Worm (Caenorhabditis elegans): ENCODE measurements around the gene ptr-14.

The ptr-14 gene

ce11 chrIV:10614918-10615477, at the start of gene ptr-14:
Gene ptr-14 (plus strand): TSS chrIV:10615427.
- TF ChIP-seq athp-1 (tag; optimal IDR thresholded peaks at IDR 0.05), result no peak
- TF ChIP-seq F10E7.11 (tag; optimal IDR thresholded peaks at IDR 0.05), result no peak
- no peak for TF ChIP-seq lir-1 (GFP tag; conservative IDR thresholded peaks at IDR 0.05)
- no peak for TF ChIP-seq lin-40 (tag; optimal IDR thresholded peaks at IDR 0.05)
- no peak for TF ChIP-seq K12H6.12 (tag; optimal IDR thresholded peaks at IDR 0.05)

- no peak for TF ChIP-seq madf-8 (GFP tag; conservative IDR thresholded peaks at IDR 0.05)
Observed at ce11 chrIV:10567822-10568221, 47.4 kb upstream of the ptr-14 start.

- no peak for TF ChIP-seq T26A5.8 (tag; optimal IDR thresholded peaks at IDR 0.05)
- no peak for TF ChIP-seq sea-2 (GFP tag; IDR thresholded peaks at IDR 0.05)
- no peak for TF ChIP-seq B0019.2 (GFP tag; conservative IDR thresholded peaks at IDR 0.05)
- TF ChIP-seq D2030.7 (GFP tag; IDR thresholded peaks at IDR 0.05), result no peak
- TF ChIP-seq lin-54 (GFP tag; optimal IDR thresholded peaks at IDR 0.05), result no peak
- no peak for TF ChIP-seq lsl-1 (GFP tag; optimal IDR thresholded peaks at IDR 0.05)
Observed at ce11 chrIV:10570065-10570464, 45.2 kb upstream of the ptr-14 start.

- TF ChIP-seq mcd-1 (GFP tag; IDR thresholded peaks at IDR 0.05) (no peak), gei-17 (GFP tag; optimal IDR thresholded peaks at IDR 0.05) (no peak), atf-7 (tag; optimal IDR thresholded peaks at IDR 0.05) (no peak), F39B2.1 (GFP tag; IDR thresholded peaks at IDR 0.05) (no peak), snpc-3.4 (tag; optimal IDR thresholded peaks at IDR 0.05) (no peak), nhr-80 (tag; optimal IDR thresholded peaks at IDR 0.05) (no peak), efl-1 (GFP tag; optimal IDR thresholded peaks at IDR 0.05) (no peak), fkh-3 (tag; optimal IDR thresholded peaks at IDR 0.05) (no peak)
Observed at ce11 chrIV:10571020-10571419, 44.2 kb upstream of the ptr-14 start.

DNA sequence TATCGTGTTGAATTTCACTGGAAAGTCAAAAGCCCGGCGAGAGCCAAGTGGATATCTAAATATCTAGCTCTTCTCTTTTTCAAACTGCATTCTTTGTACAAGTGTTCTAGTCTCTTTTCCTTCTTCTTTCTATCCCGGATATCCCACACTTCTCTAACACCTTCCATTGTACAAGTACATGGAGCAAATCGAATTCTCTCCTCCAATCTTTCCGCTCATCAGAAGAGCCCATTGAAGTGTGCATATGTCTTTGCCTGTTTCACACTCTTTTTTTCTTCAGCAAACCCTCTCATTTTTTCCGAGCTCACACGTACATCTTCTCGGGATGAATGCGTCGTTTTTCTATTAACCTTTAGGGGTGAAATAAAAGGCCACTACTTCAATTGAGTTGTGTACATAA, 41.8 kb upstream of the ptr-14 start:
- TF ChIP-seq ccch-3 (GFP tag; optimal IDR thresholded peaks at IDR 0.05), result no peak
- no peak for TF ChIP-seq aptf-2 (GFP tag; conservative IDR thresholded peaks at IDR 0.05)
- TF ChIP-seq attf-3 (GFP tag; conservative IDR thresholded peaks at IDR 0.05), result no peak
- TF ChIP-seq zim-3 (tag; optimal IDR thresholded peaks at IDR 0.05), result no peak
- TF ChIP-seq repo-1 (tag; optimal IDR thresholded peaks at IDR 0.05), result no peak
- TF ChIP-seq hmg-20 (GFP tag; IDR thresholded peaks at IDR 0.05), result no peak

DNA sequence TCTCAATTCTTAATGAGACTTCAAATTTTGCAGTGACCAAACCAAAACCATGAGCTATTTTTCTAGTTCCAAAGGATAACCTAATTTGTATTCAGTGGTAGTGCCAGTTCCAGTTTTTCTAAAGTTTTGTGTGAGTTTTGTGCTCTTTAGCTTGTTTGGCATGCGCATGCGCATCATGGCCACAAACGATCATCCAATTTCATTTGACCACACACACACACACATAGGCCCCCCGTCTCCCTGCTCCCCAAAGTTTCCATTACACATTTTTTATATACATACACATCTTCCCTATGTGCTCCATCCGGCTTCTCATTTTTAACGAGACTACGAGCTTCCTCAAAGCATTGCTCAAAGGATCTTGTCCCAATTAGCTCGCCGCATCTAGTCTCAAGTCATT, 40.8 kb upstream of the ptr-14 start:
- TF ChIP-seq hlh-26 (GFP tag; conservative IDR thresholded peaks at IDR 0.05) (no peak), ekl-4 (GFP tag; IDR thresholded peaks at IDR 0.05) (no peak), bed-2 (GFP tag; IDR thresholded peaks at IDR 0.05) (no peak), repo-1 (tag; optimal IDR thresholded peaks at IDR 0.05) (no peak), ceh-27 (GFP tag; optimal IDR thresholded peaks at IDR 0.05) (no peak), zfh-2 (GFP tag; conservative IDR thresholded peaks at IDR 0.05) (no peak), lag-1 (GFP tag; IDR thresholded peaks at IDR 0.05) (no peak), nfya-1 (tag; optimal IDR thresholded peaks at IDR 0.05; ENCODE audit: borderline replicate concordance, insufficient read depth) (no peak)
